Worm (Caenorhabditis elegans): ENCODE data around the gene nep-9.

nep-9 gene

ce11 chrII:3375302-3375701, 23.8 kb downstream of the nep-9 start:
- TF ChIP-seq fkh-2 (tag; optimal IDR thresholded peaks at IDR 0.05) (no peak), ceh-82 (tag; optimal IDR thresholded peaks at IDR 0.05) (no peak), aly-2 (tag; optimal IDR thresholded peaks at IDR 0.05) (no peak), nhr-25 (tag; optimal IDR thresholded peaks at IDR 0.05) (no peak), mml-1 (tag; optimal IDR thresholded peaks at IDR 0.05) (no peak), mdl-1 (tag; optimal IDR thresholded peaks at IDR 0.05) (no peak), pqm-1 (tag; optimal IDR thresholded peaks at IDR 0.05) (no peak), nhr-28 (tag; optimal IDR thresholded peaks at IDR 0.05) (no peak), egl-5 (tag; optimal IDR thresholded peaks at IDR 0.05) (no peak), nfya-1 (tag; optimal IDR thresholded peaks at IDR 0.05; ENCODE audit: insufficient read depth) (no peak), ztf-4 (tag; optimal IDR thresholded peaks at IDR 0.05) (no peak)

DNA sequence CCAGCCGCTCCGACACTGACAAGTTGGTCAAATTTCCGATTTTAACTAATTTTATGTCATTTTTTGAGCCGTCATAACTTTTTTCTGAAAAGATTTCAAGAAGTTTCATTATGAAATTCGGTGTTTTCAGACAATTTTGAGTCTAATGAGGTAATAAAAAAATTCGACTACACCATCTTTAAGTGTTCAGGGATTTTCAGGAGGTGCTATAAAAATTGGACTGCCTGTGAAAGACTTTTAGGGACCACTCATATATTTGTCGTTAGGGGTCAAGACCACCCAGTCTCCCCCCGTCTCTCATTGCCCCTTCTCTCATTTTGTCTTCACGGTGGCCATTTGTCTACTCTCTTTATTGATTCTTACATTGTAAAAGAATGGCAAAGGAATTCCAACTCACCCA, 24.3 kb downstream of the nep-9 start, which contains the start of gene bath-10:
bath-10 (plus strand) TSS at position 301 of the 400 bp plus-strand sequence.
- TF ChIP-seq nfya-1 (tag; optimal IDR thresholded peaks at IDR 0.05; ENCODE audit: insufficient read depth) = no peak
- no peak for TF ChIP-seq nhr-23 (tag; optimal IDR thresholded peaks at IDR 0.05)
- no peak for TF ChIP-seq jun-1 (tag; optimal IDR thresholded peaks at IDR 0.05)
- no peak for TF ChIP-seq elt-3 (tag; optimal IDR thresholded peaks at IDR 0.05)
- TF ChIP-seq nhr-11 (tag; optimal IDR thresholded peaks at IDR 0.05) = no peak
- no peak for TF ChIP-seq egl-5 (tag; optimal IDR thresholded peaks at IDR 0.05)
- no peak for TF ChIP-seq elt-2 (tag; optimal IDR thresholded peaks at IDR 0.05)
- TF ChIP-seq mml-1 (tag; optimal IDR thresholded peaks at IDR 0.05) = no peak
- TF ChIP-seq skn-1 (tag; optimal IDR thresholded peaks at IDR 0.05) = no peak

ce11 chrII:3373875-3374274, 25.2 kb downstream of the nep-9 start:
- TF ChIP-seq sea-2 (GFP tag; optimal IDR thresholded peaks at IDR 0.05) (peak; percentile 7), ceh-28 (tag; optimal IDR thresholded peaks at IDR 0.05) (peak; percentile 6), ztf-11 (tag; optimal IDR thresholded peaks at IDR 0.05) (no peak)

- TF ChIP-seq elt-3 (tag; optimal IDR thresholded peaks at IDR 0.05) = no peak
- no peak for TF ChIP-seq ztf-11 (tag; optimal IDR thresholded peaks at IDR 0.05)
- no peak for TF ChIP-seq lsy-12 (tag; optimal IDR thresholded peaks at IDR 0.05)
- no peak for TF ChIP-seq nhr-25 (tag; optimal IDR thresholded peaks at IDR 0.05)
Observed at ce11 chrII:3371010-3371409, 28.1 kb downstream of the nep-9 start, which contains the start of gene bath-23. Gene bath-23, plus strand, starts transcription at chrII:3371310.

DNA sequence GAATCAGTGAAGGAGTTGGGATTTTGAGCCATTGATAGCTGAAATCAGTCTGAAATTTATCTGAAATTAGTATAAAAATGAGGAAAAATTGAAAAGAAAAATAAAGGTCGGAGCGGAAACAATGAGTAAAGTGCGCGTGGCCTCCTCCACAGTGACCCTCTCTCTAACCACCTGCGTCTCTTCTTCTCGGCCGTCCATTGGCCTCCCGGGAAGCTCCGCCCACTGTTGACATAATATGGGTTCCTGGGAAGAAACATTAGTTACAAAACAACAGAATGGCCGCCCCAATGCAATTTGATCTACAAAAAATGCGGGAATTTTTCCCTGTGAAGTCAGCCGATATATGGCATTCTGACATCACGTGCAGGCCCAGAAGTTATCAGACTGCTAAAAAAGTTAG, 29.1 kb downstream of the nep-9 start, which contains the start of gene Y49F6C.8:
Y49F6C.8 (minus strand) TSS at position 51 of the 400 bp plus-strand sequence.
- TF ChIP-seq nfya-1 (tag; optimal IDR thresholded peaks at IDR 0.05; ENCODE audit: insufficient read depth) = peak; percentile 96
- TF ChIP-seq zag-1 (tag; optimal IDR thresholded peaks at IDR 0.05) = no peak

DNA sequence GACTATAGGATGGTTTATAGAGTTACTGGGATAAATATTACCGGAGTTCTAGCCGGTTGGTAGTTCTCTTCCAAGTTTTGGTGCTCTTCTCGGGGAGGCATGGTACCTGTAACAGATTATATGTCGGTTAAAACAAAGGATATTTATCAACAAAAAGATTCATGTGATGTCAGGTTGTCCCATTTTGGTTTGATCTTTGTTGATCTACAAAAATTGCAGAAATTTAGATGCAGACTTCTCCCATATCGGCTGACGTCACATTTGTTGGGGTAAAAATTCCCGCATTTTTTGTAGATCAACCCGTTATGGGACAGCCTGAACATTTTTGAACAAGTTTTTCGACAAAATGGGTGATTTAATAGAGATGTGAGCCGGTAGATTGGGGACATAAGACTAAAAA, 31.0 kb downstream of the nep-9 start, which contains the start of gene Y49F6C.7:
Y49F6C.7 (minus strand) TSS at position 101 of the 400 bp plus-strand sequence.
- no peak for TF ChIP-seq eor-1 (tag; optimal IDR thresholded peaks at IDR 0.05)
- TF ChIP-seq egl-5 (tag; optimal IDR thresholded peaks at IDR 0.05) = no peak
- TF ChIP-seq lin-39 (tag; optimal IDR thresholded peaks at IDR 0.05) = no peak
- no peak for TF ChIP-seq mml-1 (tag; optimal IDR thresholded peaks at IDR 0.05)
- TF ChIP-seq hmg-11 (tag; optimal IDR thresholded peaks at IDR 0.05) = no peak
- TF ChIP-seq ama-1 (optimal IDR thresholded peaks at IDR 0.05) = no peak

DNA sequence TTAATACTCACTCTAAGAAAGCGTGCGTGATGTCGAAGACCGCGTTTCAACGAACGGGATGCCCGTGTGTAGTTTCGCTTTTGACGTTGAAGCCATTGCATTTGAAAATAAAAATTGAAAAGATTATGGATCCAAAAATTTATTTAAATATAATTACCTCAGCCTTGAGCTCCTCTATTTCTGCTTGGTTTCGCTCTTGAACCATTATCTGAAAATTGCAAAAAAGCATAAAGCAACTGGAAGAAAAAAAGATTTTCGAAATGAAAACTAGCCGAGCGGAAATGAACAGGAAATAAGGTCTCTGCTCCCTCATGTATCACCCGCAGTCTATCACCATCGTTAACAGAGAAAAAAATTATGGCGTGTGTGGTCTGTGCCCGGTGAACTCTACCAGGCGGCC, 32.0 kb downstream of the nep-9 start, which contains the start of gene Y49F6C.6:
Y49F6C.6 (minus strand) TSS at position 101 of the 400 bp plus-strand sequence.
- TF ChIP-seq jun-1 (tag; optimal IDR thresholded peaks at IDR 0.05) = no peak
- TF ChIP-seq nhr-77 (tag; optimal IDR thresholded peaks at IDR 0.05) = no peak
- TF ChIP-seq skn-1 (tag; optimal IDR thresholded peaks at IDR 0.05) = no peak
- TF ChIP-seq tbx-2 (tag; optimal IDR thresholded peaks at IDR 0.05) = no peak
- TF ChIP-seq nhr-237 (tag; optimal IDR thresholded peaks at IDR 0.05) = no peak
- TF ChIP-seq nhr-25 (tag; optimal IDR thresholded peaks at IDR 0.05) = no peak
- TF ChIP-seq ama-1 (optimal IDR thresholded peaks at IDR 0.05) = no peak
- TF ChIP-seq snpc-4 (tag; optimal IDR thresholded peaks at IDR 0.05) = no peak
- no peak for TF ChIP-seq zag-1 (tag; optimal IDR thresholded peaks at IDR 0.05)
- no peak for TF ChIP-seq ztf-11 (tag; optimal IDR thresholded peaks at IDR 0.05)
- TF ChIP-seq ceh-28 (tag; optimal IDR thresholded peaks at IDR 0.05) = no peak

Data from whole organism, L3 larva.